Worm (Caenorhabditis elegans): ENCODE measurements around the gene srh-89.

The srh-89 gene

ce11 chrV:7431016-7431415 lies 33.6 kb downstream of the srh-89 start, which contains the start of gene srw-71:
Gene srw-71 (minus strand): TSS chrV:7431116.
- TF ChIP-seq fkh-8 (tag; optimal IDR thresholded peaks at IDR 0.05) (peak; percentile 33), lin-15B (tag; optimal IDR thresholded peaks at IDR 0.05) (no peak), grh-1 (GFP tag; IDR thresholded peaks at IDR 0.05) (no peak), nhr-11 (tag; optimal IDR thresholded peaks at IDR 0.05) (peak; percentile 30), hlh-17 (GFP tag; optimal IDR thresholded peaks at IDR 0.05; ENCODE audit: borderline replicate concordance) (no peak)

- TF ChIP-seq egl-13 (tag; optimal IDR thresholded peaks at IDR 0.05), result no peak
These were observed 35.7 kb downstream of the srh-89 start, which contains the start of gene srw-69 for ce11 chrV:7428880-7429279. Gene srw-69 (minus strand): TSS chrV:7428980.

- no peak for TF ChIP-seq hlh-4 (tag; optimal IDR thresholded peaks at IDR 0.05)
- no peak for TF ChIP-seq lin-14 (GFP tag; optimal IDR thresholded peaks at IDR 0.05)
- TF ChIP-seq sox-4 (tag; optimal IDR thresholded peaks at IDR 0.05), result no peak
- no peak for TF ChIP-seq snu-23 (GFP tag; optimal IDR thresholded peaks at IDR 0.05)
- no peak for TF ChIP-seq mef-2 (tag; optimal IDR thresholded peaks at IDR 0.05)
- no peak for TF ChIP-seq efl-3 (GFP tag; optimal IDR thresholded peaks at IDR 0.05)
- TF ChIP-seq skn-1 (tag; optimal IDR thresholded peaks at IDR 0.05), result no peak
- TF ChIP-seq vab-15 (tag; optimal IDR thresholded peaks at IDR 0.05), result no peak
- no peak for TF ChIP-seq unc-98 (GFP tag; IDR thresholded peaks at IDR 0.05)
- TF ChIP-seq lir-3 (tag; optimal IDR thresholded peaks at IDR 0.05; ENCODE audit: poor library complexity), result no peak
- no peak for TF ChIP-seq tlp-1 (tag; optimal IDR thresholded peaks at IDR 0.05)
- no peak for TF ChIP-seq nhr-71 (tag; optimal IDR thresholded peaks at IDR 0.05)
- no peak for TF ChIP-seq fkh-8 (tag; optimal IDR thresholded peaks at IDR 0.05)
- TF ChIP-seq pax-3 (tag; optimal IDR thresholded peaks at IDR 0.05), result no peak
- no peak for TF ChIP-seq nhr-90 (tag; optimal IDR thresholded peaks at IDR 0.05; ENCODE audit: poor library complexity)
These were observed 38.0 kb downstream of the srh-89 start, which contains the start of gene srw-68 for ce11 chrV:7426594-7426993. Gene srw-68 (minus strand): TSS chrV:7426694.

DNA sequence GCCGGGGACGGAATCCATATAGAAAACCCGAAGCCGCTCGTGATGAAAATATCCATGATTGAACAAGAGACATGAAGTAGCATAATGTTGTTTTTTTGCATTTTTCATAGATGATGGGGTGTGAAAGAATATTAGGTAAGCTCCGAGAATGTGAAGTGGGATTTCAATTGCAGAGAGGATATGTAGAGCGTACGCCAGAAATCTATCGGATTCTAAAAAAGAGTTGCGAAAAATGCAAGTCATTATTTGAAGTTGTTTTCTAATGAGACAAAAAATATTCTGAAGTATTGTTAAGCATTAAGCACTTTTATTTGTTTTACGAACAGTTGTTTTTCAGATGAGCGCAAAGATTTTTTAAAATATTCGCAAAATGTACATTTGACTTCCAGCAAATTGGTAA lies 40.3 kb downstream of the srh-89 start, which contains the start of gene F18E3.10:
Gene F18E3.10, minus strand, starts transcription at position 101 of the 400 bp plus-strand sequence.
- no peak for TF ChIP-seq tlp-1 (tag; optimal IDR thresholded peaks at IDR 0.05)

- TF ChIP-seq mef-2 (tag; optimal IDR thresholded peaks at IDR 0.05), result no peak
- TF ChIP-seq nhr-28 (tag; optimal IDR thresholded peaks at IDR 0.05), result no peak
- no peak for TF ChIP-seq mdl-1 (tag; optimal IDR thresholded peaks at IDR 0.05)
- no peak for TF ChIP-seq hlh-17 (GFP tag; optimal IDR thresholded peaks at IDR 0.05; ENCODE audit: borderline replicate concordance)
- TF ChIP-seq nhr-84 (tag; optimal IDR thresholded peaks at IDR 0.05), result no peak
- no peak for TF ChIP-seq sup-37 (GFP tag; optimal IDR thresholded peaks at IDR 0.05)
These were observed 44.4 kb downstream of the srh-89 start, which contains the start of gene srxa-4 for ce11 chrV:7420162-7420561. Gene srxa-4 (plus strand): TSS chrV:7420462.

- no peak for TF ChIP-seq nhr-85 (tag)
- TF ChIP-seq blmp-1 (tag; optimal IDR thresholded peaks at IDR 0.05), result peak; percentile 14
- TF ChIP-seq efl-1 (optimal IDR thresholded peaks at IDR 0.05), result no peak
- peak in 1 of 2 experiments; percentile 41 for TF ChIP-seq efl-1 (GFP tag; optimal IDR thresholded peaks at IDR 0.05 in 1 of 2)
- TF ChIP-seq pqm-1 (tag; optimal IDR thresholded peaks at IDR 0.05), result no peak
- TF ChIP-seq zag-1 (tag; optimal IDR thresholded peaks at IDR 0.05), result no peak
- TF ChIP-seq lin-13 (GFP tag; optimal IDR thresholded peaks at IDR 0.05), result no peak
- no peak for TF ChIP-seq mdl-1 (tag; optimal IDR thresholded peaks at IDR 0.05)
- TF ChIP-seq unc-30 (tag; optimal IDR thresholded peaks at IDR 0.05), result no peak
- peak in 1 of 6 experiments; percentile 33 for TF ChIP-seq elt-3 (tag; optimal IDR thresholded peaks at IDR 0.05)
These were observed 47.4 kb downstream of the srh-89 start, which contains the start of gene srw-67 for ce11 chrV:7417018-7417716. Gene srw-67 (plus strand): TSS chrV:7417660.
